Worm (Caenorhabditis elegans) whole organism, L3 larva: ENCODE results near the gene T18D3.6.

Experiments used
- R02D3.7 ChIP-seq: fragments of 150-350 bp; optimal IDR thresholded peaks from 2 replicates; lab custom pipeline; 2014; ENCODE audit warnings: missing biosample characterization, missing genetic modification characterization
- aly-2 ChIP-seq: fragments of 150-350 bp; optimal IDR thresholded peaks from 2 replicates; lab custom pipeline; 2014; ENCODE audit warnings: missing biosample characterization, missing genetic modification characterization
- ama-1 ChIP-seq: fragments of 150-350 bp; optimal IDR thresholded peaks from 2 replicates; lab custom pipeline; 2018
- ceh-16 ChIP-seq: sonication (generic microtip); optimal IDR thresholded peaks from 2 replicates; lab custom pipeline; 2017; ENCODE audit warnings: missing biosample characterization, missing genetic modification characterization
- ceh-28 ChIP-seq: fragments of 150-350 bp; optimal IDR thresholded peaks from 2 replicates; lab custom pipeline; 2014; ENCODE audit warnings: missing biosample characterization, missing genetic modification reagents, missing genetic modification characterization
- ceh-82 ChIP-seq: fragments of 150-350 bp; optimal IDR thresholded peaks from 2 replicates; lab custom pipeline; 2014; ENCODE audit warnings: missing biosample characterization, missing genetic modification characterization
- egl-27 ChIP-seq: sonication (generic microtip); optimal IDR thresholded peaks from 4 replicates; lab custom pipeline; 2017; ENCODE audit warnings: missing biosample characterization, missing genetic modification reagents, missing genetic modification characterization
- egl-5 ChIP-seq: fragments of 150-350 bp; optimal IDR thresholded peaks from 2 replicates; lab custom pipeline; 2017; ENCODE audit warnings: missing biosample characterization, missing genetic modification reagents, missing genetic modification characterization, inconsistent platforms
- elt-1 ChIP-seq: fragments of 150-350 bp; optimal IDR thresholded peaks from 2 replicates; lab custom pipeline; 2014; ENCODE audit warnings: missing biosample characterization, missing genetic modification characterization
- elt-2 ChIP-seq: sonication (generic microtip); optimal IDR thresholded peaks from 2 replicates; lab custom pipeline; 2016; ENCODE audit warnings: missing genetic modification reagents, mild to moderate bottlenecking, missing genetic modification characterization, missing compliant biosample characterization
- elt-3 ChIP-seq, 3 experiments: fragments of 150-350 bp in 1 of 3; sonication (generic microtip) in 2 of 3; optimal IDR thresholded peaks; 2 replicates in 2 of 3; 4 replicates in 1 of 3; lab custom pipeline; 2014 to 2017; ENCODE audit warnings: missing biosample characterization in 3 of 3, missing genetic modification characterization in 3 of 3
- eor-1 ChIP-seq, 2 experiments: fragments of 150-350 bp; optimal IDR thresholded peaks; 2 replicates each; lab custom pipeline; 2014 to 2018; ENCODE audit warnings: missing biosample characterization in 2 of 2, missing genetic modification characterization in 2 of 2
- fkh-10 ChIP-seq: sonication (generic microtip); optimal IDR thresholded peaks from 2 replicates; lab custom pipeline; 2017; ENCODE audit warnings: missing biosample characterization, missing genetic modification reagents, missing genetic modification characterization
- hmg-11 ChIP-seq: sonication (generic microtip); optimal IDR thresholded peaks from 2 replicates; lab custom pipeline; 2016; ENCODE audit warnings: missing genetic modification characterization, missing compliant biosample characterization
- jun-1 ChIP-seq: fragments of 150-350 bp; optimal IDR thresholded peaks from 2 replicates; lab custom pipeline; 2014; ENCODE audit warnings: missing biosample characterization, missing genetic modification reagents, missing genetic modification characterization
- lin-15B ChIP-seq: fragments of 150-350 bp; optimal IDR thresholded peaks from 2 replicates; lab custom pipeline; 2014; ENCODE audit warnings: missing biosample characterization, missing genetic modification characterization
- lin-39 ChIP-seq: fragments of 150-350 bp; optimal IDR thresholded peaks from 2 replicates; lab custom pipeline; 2018; ENCODE audit warnings: missing biosample characterization, missing genetic modification reagents, missing genetic modification characterization
- lsy-12 ChIP-seq: sonication (generic microtip); optimal IDR thresholded peaks from 2 replicates; lab custom pipeline; 2016; ENCODE audit warnings: mild to moderate bottlenecking, missing genetic modification characterization, missing compliant biosample characterization
- mdl-1 ChIP-seq: fragments of 150-350 bp; optimal IDR thresholded peaks from 2 replicates; lab custom pipeline; 2014; ENCODE audit warnings: missing biosample characterization, missing genetic modification characterization
- mml-1 ChIP-seq: fragments of 150-350 bp; sonication (generic microtip); optimal IDR thresholded peaks from 3 replicates; lab custom pipeline; 2014; ENCODE audit warnings: missing biosample characterization, missing genetic modification characterization
- nfya-1 ChIP-seq: sonication (generic microtip); optimal IDR thresholded peaks from 2 replicates; lab custom pipeline; 2017; ENCODE audit warnings: missing genetic modification characterization, mild to moderate bottlenecking, missing compliant biosample characterization, antibody characterized with exemption, moderate library complexity; ENCODE audit not compliant: insufficient read depth
- nhr-12 ChIP-seq: fragments of 150-350 bp; optimal IDR thresholded peaks from 2 replicates; lab custom pipeline; 2014; ENCODE audit warnings: missing biosample characterization, missing genetic modification characterization
- nhr-23 ChIP-seq: fragments of 150-350 bp; optimal IDR thresholded peaks from 2 replicates; lab custom pipeline; 2014; ENCODE audit warnings: missing biosample characterization, missing genetic modification reagents, missing genetic modification characterization
- nhr-237 ChIP-seq: fragments of 150-350 bp; optimal IDR thresholded peaks from 2 replicates; lab custom pipeline; 2014; ENCODE audit warnings: missing biosample characterization, missing genetic modification characterization
- nhr-25 ChIP-seq: sonication (generic microtip); optimal IDR thresholded peaks from 2 replicates; lab custom pipeline; 2017; ENCODE audit warnings: missing biosample characterization, missing genetic modification characterization
- nhr-28 ChIP-seq: fragments of 150-350 bp; optimal IDR thresholded peaks from 2 replicates; lab custom pipeline; 2014; ENCODE audit warnings: missing biosample characterization, missing genetic modification characterization
- nhr-43 ChIP-seq: sonication (generic microtip); optimal IDR thresholded peaks from 2 replicates; lab custom pipeline; 2016; ENCODE audit warnings: mild to moderate bottlenecking, missing genetic modification characterization, missing compliant biosample characterization; ENCODE audit not compliant: poor library complexity, severe bottlenecking
- nhr-67 ChIP-seq: fragments of 150-350 bp; optimal IDR thresholded peaks from 2 replicates; lab custom pipeline; 2014; ENCODE audit warnings: missing biosample characterization, missing genetic modification characterization
- nhr-76 ChIP-seq: fragments of 150-350 bp; sonication (generic microtip); optimal IDR thresholded peaks from 5 replicates; lab custom pipeline; 2014; ENCODE audit warnings: missing biosample characterization, missing genetic modification characterization
- nhr-77 ChIP-seq: fragments of 150-350 bp; optimal IDR thresholded peaks from 2 replicates; lab custom pipeline; 2014; ENCODE audit warnings: missing biosample characterization, missing genetic modification characterization
- pha-4 ChIP-seq: fragments of 150-350 bp; optimal IDR thresholded peaks from 2 replicates; lab custom pipeline; 2014; ENCODE audit warnings: missing biosample characterization, missing genetic modification reagents, missing genetic modification characterization
- pqm-1 ChIP-seq: fragments of 150-350 bp; optimal IDR thresholded peaks from 2 replicates; lab custom pipeline; 2017; ENCODE audit warnings: missing biosample characterization, missing genetic modification characterization, inconsistent platforms
- sea-2 ChIP-seq: fragments of 150-350 bp; sonication (generic microtip); optimal IDR thresholded peaks from 4 replicates; lab custom pipeline; 2014; ENCODE audit warnings: missing biosample characterization, missing genetic modification reagents, missing genetic modification characterization
- skn-1 ChIP-seq: fragments of 150-350 bp; optimal IDR thresholded peaks from 2 replicates; lab custom pipeline; 2014; ENCODE audit warnings: missing biosample characterization, missing genetic modification characterization
- snpc-4 ChIP-seq: fragments of 150-350 bp; optimal IDR thresholded peaks from 2 replicates; lab custom pipeline; 2014; ENCODE audit warnings: missing biosample characterization, missing genetic modification characterization
- tbx-2 ChIP-seq: sonication (generic microtip); optimal IDR thresholded peaks from 2 replicates; lab custom pipeline; 2016; ENCODE audit warnings: mild to moderate bottlenecking, missing genetic modification characterization, missing compliant biosample characterization
- unc-39 ChIP-seq: sonication (generic microtip); optimal IDR thresholded peaks from 4 replicates; lab custom pipeline; 2017; ENCODE audit warnings: missing biosample characterization, missing genetic modification characterization
- unc-62 ChIP-seq: fragments of 150-350 bp; sonication (generic microtip); optimal IDR thresholded peaks from 4 replicates; lab custom pipeline; 2014; ENCODE audit warnings: missing biosample characterization, missing genetic modification reagents, missing genetic modification characterization

T18D3.6 gene

ce11 chrX:12480447-12480998 lies 30.8 kb downstream of the T18D3.6 start, which contains the start of gene atf-6:
TSS of gene atf-6 (plus strand) at chrX:12480948.
- TF ChIP-seq jun-1 (tag; lab: Kevin White, UChicago): peak; percentile 67
- peak; percentile 51 for TF ChIP-seq unc-62 (GFP tag; lab: Kevin White, UChicago)
- TF ChIP-seq nhr-23: peak; percentile 96
- peak; percentile 61 for TF ChIP-seq ceh-28 (tag; lab: Kevin White, UChicago)
- no peak for TF ChIP-seq mml-1 (tag; lab: Kevin White, UChicago)
- TF ChIP-seq nfya-1: peak; percentile 84
- TF ChIP-seq lin-15B: peak; percentile 78
- no peak for TF ChIP-seq nhr-77 (tag; lab: Kevin White, UChicago)
- TF ChIP-seq egl-27 (tag; lab: Kevin White, UChicago): no peak
- TF ChIP-seq mdl-1: no peak
- TF ChIP-seq R02D3.7 (tag; lab: Kevin White, UChicago): peak; percentile 15
- peak; percentile 94 for TF ChIP-seq lsy-12 (tag; lab: Kevin White, UChicago)
- TF ChIP-seq fkh-10 (GFP tag; lab: Kevin White, UChicago): no peak
- TF ChIP-seq hmg-11 (tag; lab: Kevin White, UChicago): peak; percentile 97
- TF ChIP-seq nhr-67 (tag; lab: Kevin White, UChicago): no peak
- TF ChIP-seq elt-2 (tag; lab: Kevin White, UChicago): peak; percentile 78
- peak; percentile 79 for TF ChIP-seq tbx-2
- peak; percentile 90 for TF ChIP-seq pha-4 (tag; lab: Kevin White, UChicago)
- TF ChIP-seq unc-39: no peak
- peak in 1 of 3 experiments; percentile 42 for TF ChIP-seq elt-3 (tag; optimal IDR thresholded peaks at IDR 0.05; lab: Kevin White, UChicago)
- no peak for TF ChIP-seq nhr-28 (tag; lab: Kevin White, UChicago)
- peak; percentile 99 for TF ChIP-seq lin-39 (tag; lab: Kevin White, UChicago)
- peak; percentile 43 for TF ChIP-seq snpc-4
- TF ChIP-seq skn-1 (tag; lab: Kevin White, UChicago): peak; percentile 53
- TF ChIP-seq nhr-237 (tag; lab: Kevin White, UChicago): no peak
- TF ChIP-seq nhr-43 (tag; lab: Kevin White, UChicago): peak; percentile 65
- peak; percentile 60 for TF ChIP-seq elt-1 (tag; lab: Kevin White, UChicago)
- peak; percentile 82 for TF ChIP-seq nhr-25 (tag; lab: Kevin White, UChicago)
- TF ChIP-seq egl-5: no peak
- TF ChIP-seq aly-2: no peak
- no peak for TF ChIP-seq nhr-12 (tag; lab: Kevin White, UChicago)
- TF ChIP-seq eor-1 (tag; optimal IDR thresholded peaks at IDR 0.05; lab: Kevin White, UChicago): no peak
- TF ChIP-seq, all 47 proteins: peak for 19

DNA sequence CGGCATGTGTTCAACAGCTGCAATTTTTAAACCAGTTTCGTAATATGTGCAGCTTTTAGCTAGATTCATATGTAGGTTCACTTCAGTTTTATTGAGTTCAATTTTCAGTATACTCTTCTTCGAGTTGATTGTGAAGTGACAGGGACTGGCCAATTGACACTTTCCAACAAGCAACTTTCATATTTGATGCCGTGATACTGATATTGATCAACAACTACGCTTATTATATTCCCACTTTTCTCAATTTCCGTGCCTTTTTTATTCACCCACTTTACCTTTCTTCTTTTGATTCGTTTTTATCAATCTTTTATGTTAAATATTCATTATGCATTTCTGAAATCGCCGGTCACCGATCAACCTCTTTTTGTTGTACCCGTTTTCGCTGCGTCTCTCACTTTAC lies 34.4 kb downstream of the T18D3.6 start:
- TF ChIP-seq nhr-77 (tag; lab: Kevin White, UChicago) (no peak), ceh-16 (tag; lab: Kevin White, UChicago) (no peak), sea-2 (no peak), fkh-10 (GFP tag; lab: Kevin White, UChicago) (no peak)

ce11 chrX:12484749-12485148 lies 35.1 kb downstream of the T18D3.6 start, which contains the start of gene tbc-13:
TSS of gene tbc-13 (plus strand) at chrX:12485049.
- no peak for TF ChIP-seq sea-2

DNA sequence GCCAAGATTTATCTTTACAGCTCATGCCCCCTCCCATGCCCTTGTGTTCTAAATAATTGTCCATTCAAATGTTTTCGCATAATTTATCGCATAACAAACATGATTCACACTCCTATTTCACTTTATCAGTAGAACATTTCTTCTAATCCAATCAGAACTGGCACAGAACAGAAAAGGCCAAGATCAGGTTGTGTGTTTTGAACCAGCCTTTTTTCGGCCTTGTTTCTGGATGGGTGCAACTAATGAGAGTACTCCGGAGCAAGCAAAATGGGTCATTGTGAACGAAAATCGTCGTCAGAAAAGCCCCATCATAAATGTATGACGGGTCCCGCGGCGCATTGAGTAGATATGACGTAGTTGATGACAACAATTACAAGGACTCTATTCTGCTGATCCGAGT lies 41.4 kb downstream of the T18D3.6 start:
- TF ChIP-seq R02D3.7 (tag; lab: Kevin White, UChicago) (no peak), nhr-76 (tag; lab: Kevin White, UChicago) (no peak), ama-1 (lab: Kevin White, UChicago) (no peak), ceh-16 (tag; lab: Kevin White, UChicago) (no peak), egl-27 (tag; lab: Kevin White, UChicago) (no peak), nhr-43 (tag; lab: Kevin White, UChicago) (no peak), elt-3 (tag; optimal IDR thresholded peaks at IDR 0.05; lab: Kevin White, UChicago) (no peak), unc-39 (no peak), lin-15B (no peak), tbx-2 (no peak), nhr-67 (tag; lab: Kevin White, UChicago) (no peak), pqm-1 (tag; lab: Kevin White, UChicago) (no peak), ceh-28 (tag; lab: Kevin White, UChicago) (no peak), lsy-12 (tag; lab: Kevin White, UChicago) (no peak), ceh-82 (tag; lab: Kevin White, UChicago) (no peak), hmg-11 (tag; lab: Kevin White, UChicago) (no peak), fkh-10 (GFP tag; lab: Kevin White, UChicago) (no peak), eor-1 (tag; optimal IDR thresholded peaks at IDR 0.05; lab: Kevin White, UChicago) (no peak)
